Fruit fly (Drosophila melanogaster): Measurements from ENCODE around the gene CG3734.

CG3734 gene

DNA sequence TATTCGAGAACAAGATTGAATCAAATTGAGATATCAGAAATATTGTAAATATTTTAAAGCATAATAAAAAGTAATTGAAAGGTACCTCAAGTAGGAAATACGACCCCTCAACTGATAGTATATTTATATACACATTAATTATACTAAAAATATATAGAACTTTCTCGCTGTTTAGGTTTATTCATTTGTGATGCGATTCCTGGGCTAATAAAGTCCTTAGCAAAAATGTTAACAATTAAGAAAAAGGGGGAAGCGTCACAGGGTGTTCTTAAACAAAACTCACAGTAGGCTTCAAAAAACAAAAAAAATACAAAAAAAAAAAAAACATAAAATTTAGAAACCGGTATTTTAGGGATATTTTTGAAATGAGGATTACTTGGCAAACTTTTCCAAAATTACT lies 33.9 kb upstream of the CG3734 start, which contains the start of gene CG43203:
Gene CG43203, plus strand, starts transcription at position 301 of the 400 bp plus-strand sequence.
- TF ChIP-seq CG12299 (tag; optimal IDR thresholded peaks at IDR 0.05): no peak
- TF ChIP-seq CG17328 (GFP tag; IDR thresholded peaks at IDR 0.05): no peak
- TF ChIP-seq Hsf (GFP tag; optimal IDR thresholded peaks at IDR 0.05): no peak
- no peak for TF ChIP-seq CG32767 (GFP tag; IDR thresholded peaks at IDR 0.05)
- no peak for TF ChIP-seq CG13123 (GFP tag; optimal IDR thresholded peaks at IDR 0.05)
- no peak for TF ChIP-seq CkIIα-i1 (GFP tag; IDR thresholded peaks at IDR 0.05)
- TF ChIP-seq fd3F (GFP tag; optimal IDR thresholded peaks at IDR 0.05): no peak
- no peak for TF ChIP-seq Ets65A (GFP tag)
- TF ChIP-seq zen (tag; optimal IDR thresholded peaks at IDR 0.05): no peak
- no peak for TF ChIP-seq repo (GFP tag; optimal IDR thresholded peaks at IDR 0.05)
- TF ChIP-seq dmrt99B (tag; optimal IDR thresholded peaks at IDR 0.05): no peak
- TF ChIP-seq CG2129 (GFP tag; IDR thresholded peaks at IDR 0.05; ENCODE audit: partially characterized antibody): no peak
- TF ChIP-seq tap (tag; optimal IDR thresholded peaks at IDR 0.05): no peak
- TF ChIP-seq CG6854 (GFP tag; optimal IDR thresholded peaks at IDR 0.05): no peak

DNA sequence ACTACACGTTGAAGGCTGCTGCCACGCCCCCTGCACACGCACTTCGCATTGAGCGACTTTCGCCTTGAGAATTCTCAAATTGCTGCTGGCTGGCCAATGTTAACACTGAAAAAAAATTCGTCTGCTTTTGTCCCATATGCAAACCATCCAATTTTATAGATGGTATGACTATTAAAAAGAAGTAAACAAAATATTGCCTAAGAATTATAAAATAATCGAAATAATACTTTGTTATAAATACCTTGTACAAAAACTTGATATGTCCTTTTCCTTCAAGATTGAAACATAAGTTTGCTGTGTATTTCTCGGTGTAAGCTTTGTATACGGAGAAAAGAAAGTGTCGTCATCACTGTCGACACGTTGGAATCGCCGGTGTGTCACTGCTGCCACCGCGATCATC lies 24.8 kb upstream of the CG3734 start:
- no peak for TF ChIP-seq CG12299 (tag; optimal IDR thresholded peaks at IDR 0.05)
- TF ChIP-seq odd (GFP tag; optimal IDR thresholded peaks at IDR 0.05): no peak
- TF ChIP-seq CG3281 (GFP tag; optimal IDR thresholded peaks at IDR 0.05): no peak
- no peak for TF ChIP-seq bigmax (GFP tag; optimal IDR thresholded peaks at IDR 0.05)
- TF ChIP-seq klu (GFP tag; IDR thresholded peaks at IDR 0.05): no peak
- TF ChIP-seq CG17186 (GFP tag; optimal IDR thresholded peaks at IDR 0.05): no peak
- TF ChIP-seq Antp (GFP tag; optimal IDR thresholded peaks at IDR 0.05): no peak
- TF ChIP-seq Camta (GFP tag; optimal IDR thresholded peaks at IDR 0.05): no peak
- TF ChIP-seq ken (GFP tag; IDR thresholded peaks at IDR 0.05): no peak
- TF ChIP-seq gt (GFP tag; IDR thresholded peaks at IDR 0.05): no peak
- no peak for TF ChIP-seq CG12155 (GFP tag; optimal IDR thresholded peaks at IDR 0.05)
- no peak for TF ChIP-seq CG8290 (GFP tag; optimal IDR thresholded peaks at IDR 0.05)
- TF ChIP-seq CG8290 (tag; optimal IDR thresholded peaks at IDR 0.05): no peak
- TF ChIP-seq ttk (GFP tag; IDR thresholded peaks at IDR 0.05): no peak
- TF ChIP-seq Gsc (GFP tag; IDR thresholded peaks at IDR 0.05): no peak
- TF ChIP-seq CG30431 (GFP tag; optimal IDR thresholded peaks at IDR 0.05): no peak

DNA sequence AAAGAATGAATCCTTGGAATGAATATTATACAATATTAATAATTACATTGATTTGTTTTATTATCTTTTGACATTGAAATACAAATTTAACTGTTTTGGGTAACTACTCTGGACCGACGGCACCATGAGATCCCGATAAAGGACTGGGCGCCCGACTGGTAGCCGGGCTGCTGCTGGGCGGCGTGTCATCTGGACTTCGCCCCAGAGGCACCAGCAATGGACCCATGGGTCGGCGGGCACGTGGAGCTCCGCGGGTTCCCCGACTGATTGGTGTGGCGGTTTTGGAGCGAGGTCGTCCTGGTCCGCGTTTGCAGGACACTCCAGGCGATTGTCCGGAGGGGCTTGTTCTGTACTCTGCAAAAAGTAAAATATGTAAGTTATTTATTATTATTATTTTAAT lies 18.6 kb upstream of the CG3734 start:
- TF ChIP-seq kni (GFP tag; optimal IDR thresholded peaks at IDR 0.05) (no peak), CG2678 (tag; optimal IDR thresholded peaks at IDR 0.05) (no peak), Ets65A (GFP tag) (peak; percentile 91), run (tag; optimal IDR thresholded peaks at IDR 0.05) (no peak)

DNA sequence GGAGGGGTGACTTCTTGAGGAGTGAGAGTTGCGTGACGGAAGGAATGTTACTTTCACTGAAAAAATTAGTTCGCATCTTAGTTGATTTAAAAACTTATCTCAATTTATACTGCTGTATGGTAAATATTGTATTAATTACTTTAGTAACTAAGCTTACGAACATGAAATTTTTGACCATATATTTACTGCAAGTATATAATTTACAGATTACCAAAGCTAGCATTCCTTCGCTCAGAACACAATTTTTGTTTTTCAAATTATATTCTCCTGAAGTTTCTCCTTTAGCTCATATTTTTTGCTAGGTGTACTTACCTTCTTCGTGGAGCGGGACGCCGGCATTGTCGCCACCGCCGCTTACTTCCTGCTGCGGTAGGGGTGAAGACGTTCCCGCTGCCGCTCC lies 17.0 kb upstream of the CG3734 start:
- 0 out of 2 replicates have a peak, but pooled peaks have one; percentile 38 for TF ChIP-seq Xrp1 (GFP tag; IDR thresholded peaks at IDR 0.05)
- TF ChIP-seq CG7745 (tag; optimal IDR thresholded peaks at IDR 0.05): no peak
- no peak for TF ChIP-seq CG33557 (GFP tag; optimal IDR thresholded peaks at IDR 0.05)
- TF ChIP-seq lov (optimal IDR thresholded peaks at IDR 0.05): no peak
- TF ChIP-seq lov (GFP tag; IDR thresholded peaks at IDR 0.05): no peak
- TF ChIP-seq CG10979 (tag; optimal IDR thresholded peaks at IDR 0.05): peak; percentile 62
- no peak for TF ChIP-seq NFAT (GFP tag; IDR thresholded peaks at IDR 0.05)
- TF ChIP-seq CG10267 (tag; optimal IDR thresholded peaks at IDR 0.05): peak; percentile 30
- TF ChIP-seq CG11504 (tag; optimal IDR thresholded peaks at IDR 0.05): peak; percentile 10
- TF ChIP-seq CG2712 (tag; optimal IDR thresholded peaks at IDR 0.05): peak; percentile 53
- TF ChIP-seq al (GFP tag; IDR thresholded peaks at IDR 0.05): no peak
- no peak for TF ChIP-seq MTF-1 (GFP tag; optimal IDR thresholded peaks at IDR 0.05; ENCODE audit: borderline replicate concordance)
- TF ChIP-seq sens (GFP tag): peak; percentile 79
- TF ChIP-seq CG6689 (GFP tag; IDR thresholded peaks at IDR 0.05): peak; percentile 25; the same call in 1 of the 2 replicates
- TF ChIP-seq CG31441 (GFP tag; IDR thresholded peaks at IDR 0.05): 0 out of 2 replicates have a peak, but pooled peaks have one; percentile 29
- TF ChIP-seq CG3065 (GFP tag; optimal IDR thresholded peaks at IDR 0.05): no peak
- peak; percentile 24 for TF ChIP-seq phol (tag; optimal IDR thresholded peaks at IDR 0.05)
- TF ChIP-seq CG15696 (tag; optimal IDR thresholded peaks at IDR 0.05): peak; percentile 45
